Fruit fly (Drosophila melanogaster) whole organism, embryonic: ENCODE results near the gene CG11454.

Experiments
- Adf1 ChIP-seq: fragments of 200-800 bp; sonication (Bioruptor generic); IDR thresholded peaks from 2 replicates; pipeline ENCODE4 v1.3.6; 2022; ENCODE audit warnings: missing biosample characterization, missing genetic modification characterization
- CG11085 ChIP-seq: fragments of 200-800 bp; sonication (Bioruptor generic); IDR thresholded peaks from 2 replicates; pipeline ENCODE4 v1.3.6; 2022; ENCODE audit warnings: missing biosample characterization, missing genetic modification characterization
- CG12071 ChIP-seq: fragments of 200-800 bp; sonication (Bioruptor generic); optimal IDR thresholded peaks from 3 replicates; lab custom pipeline; 2018; ENCODE audit warnings: missing biosample characterization, mild to moderate bottlenecking, missing genetic modification characterization
- CG12299 ChIP-seq: fragments of 200-800 bp; sonication (Bioruptor generic); optimal IDR thresholded peaks from 2 replicates; lab custom pipeline; 2018; ENCODE audit warnings: missing biosample characterization, mild to moderate bottlenecking, missing genetic modification characterization
- CG1233 ChIP-seq: fragments of 200-800 bp; sonication (Bioruptor generic); optimal IDR thresholded peaks from 4 replicates; lab custom pipeline; 2018; ENCODE audit warnings: missing biosample characterization, mild to moderate bottlenecking, missing genetic modification characterization
- CG12942 ChIP-seq: fragments of 200-800 bp; sonication (Bioruptor generic); optimal IDR thresholded peaks from 3 replicates; lab custom pipeline; 2016; ENCODE audit warnings: missing biosample characterization, missing genetic modification characterization
- CG1647 ChIP-seq: fragments of 200-800 bp; sonication (Bioruptor generic); optimal IDR thresholded peaks from 3 replicates; lab custom pipeline; 2016; ENCODE audit warnings: missing biosample characterization, missing genetic modification characterization
- CG17802 ChIP-seq: fragments of 200-800 bp; sonication (Bioruptor generic); optimal IDR thresholded peaks from 2 replicates; lab custom pipeline; 2018; ENCODE audit warnings: missing biosample characterization, mild to moderate bottlenecking, missing genetic modification characterization, moderate library complexity
- CG17829 ChIP-seq: fragments of 200-800 bp; optimal IDR thresholded peaks from 2 replicates; lab custom pipeline; 2019; ENCODE audit warnings: missing biosample characterization, mild to moderate bottlenecking, missing genetic modification characterization, moderate library complexity
- CG1792 ChIP-seq: fragments of 200-800 bp; sonication (Bioruptor generic); optimal IDR thresholded peaks from 2 replicates; lab custom pipeline; 2016; ENCODE audit warnings: missing biosample characterization, missing genetic modification characterization
- CG18599 ChIP-seq: fragments of 200-800 bp; sonication (Bioruptor generic); optimal IDR thresholded peaks from 3 replicates; lab custom pipeline; 2017; ENCODE audit warnings: missing biosample characterization, missing genetic modification characterization, mild to moderate bottlenecking, moderate library complexity, missing genetic modification reagents
- CG31365 ChIP-seq: fragments of 200-800 bp; sonication (Bioruptor generic); optimal IDR thresholded peaks from 2 replicates; lab custom pipeline; 2018; ENCODE audit warnings: missing biosample characterization, mild to moderate bottlenecking, missing genetic modification characterization
- CG32532 ChIP-seq: fragments of 200-800 bp; sonication (Bioruptor generic); IDR thresholded peaks from 2 replicates; pipeline ENCODE4 v1.3.6; 2022; ENCODE audit warnings: missing biosample characterization, missing genetic modification characterization
- CG32772 ChIP-seq: fragments of 200-800 bp; sonication (Bioruptor generic); IDR thresholded peaks from 2 replicates; pipeline ENCODE4 v1.3.6; 2022; ENCODE audit warnings: missing biosample characterization, missing genetic modification characterization
- CG34376 ChIP-seq: fragments of 200-800 bp; sonication (Bioruptor generic); optimal IDR thresholded peaks from 2 replicates; lab custom pipeline; 2018; ENCODE audit warnings: missing biosample characterization, mild to moderate bottlenecking, missing genetic modification characterization
- CG4617 ChIP-seq: fragments of 200-800 bp; sonication (Bioruptor generic); optimal IDR thresholded peaks from 3 replicates; lab custom pipeline; 2016; ENCODE audit warnings: missing biosample characterization, missing genetic modification characterization, borderline replicate concordance
- CG6654 ChIP-seq: fragments of 200-800 bp; sonication (Bioruptor generic); optimal IDR thresholded peaks from 2 replicates; lab custom pipeline; 2017; ENCODE audit warnings: missing biosample characterization, mild to moderate bottlenecking, missing genetic modification characterization
- CG8478 ChIP-seq: fragments of >200 bp; optimal IDR thresholded peaks from 2 replicates; lab custom pipeline; 2018
- CG9609 ChIP-seq: fragments of 200-800 bp; sonication (Bioruptor generic); optimal IDR thresholded peaks from 3 replicates; lab custom pipeline; 2016; ENCODE audit warnings: missing biosample characterization, missing genetic modification characterization
- CG9797 ChIP-seq: fragments of 200-800 bp; sonication (Bioruptor generic); optimal IDR thresholded peaks from 3 replicates; lab custom pipeline; 2018; ENCODE audit warnings: missing biosample characterization, mild to moderate bottlenecking, missing genetic modification characterization
- CHES-1-like ChIP-seq: fragments of 200-800 bp; sonication (Bioruptor generic); optimal IDR thresholded peaks from 2 replicates; lab custom pipeline; 2016; ENCODE audit warnings: missing biosample characterization, missing genetic modification characterization
- CrebB ChIP-seq: fragments of 200-800 bp; sonication (Bioruptor generic); optimal IDR thresholded peaks from 3 replicates; lab custom pipeline; 2018; ENCODE audit warnings: missing biosample characterization, mild to moderate bottlenecking, missing genetic modification characterization
- Dll ChIP-seq: fragments of 200-800 bp; sonication (Bioruptor generic); IDR thresholded peaks from 4 replicates; pipeline ENCODE4 v1.3.6; 2022; ENCODE audit warnings: missing biosample characterization, missing genetic modification characterization; ENCODE audit not compliant: partially characterized antibody
- Drgx ChIP-seq: fragments of 200-800 bp; sonication (Bioruptor generic); IDR thresholded peaks from 2 replicates; pipeline ENCODE4 v1.3.6; 2022; ENCODE audit warnings: missing biosample characterization, missing genetic modification characterization
- Ets97D ChIP-seq: fragments of 200-800 bp; sonication (Bioruptor generic); optimal IDR thresholded peaks from 3 replicates; lab custom pipeline; 2016; ENCODE audit warnings: missing biosample characterization, missing genetic modification characterization
- Hmx ChIP-seq: fragments of 200-800 bp; sonication (Bioruptor generic); optimal IDR thresholded peaks from 2 replicates; lab custom pipeline; 2016; ENCODE audit warnings: missing biosample characterization, missing genetic modification characterization
- Jarid2 ChIP-seq: fragments of 200-800 bp; sonication (Bioruptor generic); optimal IDR thresholded peaks from 3 replicates; lab custom pipeline; 2017; ENCODE audit warnings: mild to moderate bottlenecking, missing biosample characterization, missing genetic modification reagents, missing genetic modification characterization
- MESR4 ChIP-seq: fragments of 200-800 bp; sonication (Bioruptor generic); optimal IDR thresholded peaks from 2 replicates; lab custom pipeline; 2018; ENCODE audit warnings: missing biosample characterization, mild to moderate bottlenecking, missing genetic modification characterization, moderate library complexity
- Mes4 ChIP-seq: fragments of 200-800 bp; sonication (Bioruptor generic); optimal IDR thresholded peaks from 2 replicates; lab custom pipeline; 2016; ENCODE audit warnings: missing biosample characterization, missing genetic modification characterization
- Mrtf ChIP-seq: fragments of 200-800 bp; sonication (Bioruptor generic); IDR thresholded peaks from 3 replicates; pipeline ENCODE4 v1.3.6; 2022; ENCODE audit warnings: missing biosample characterization, missing genetic modification characterization
- ash1 ChIP-seq: fragments of 200-800 bp; sonication (Bioruptor generic); optimal IDR thresholded peaks from 2 replicates; lab custom pipeline; 2018; ENCODE audit warnings: missing biosample characterization, mild to moderate bottlenecking, missing genetic modification characterization
- bigmax ChIP-seq: fragments of 200-800 bp; sonication (Bioruptor generic); optimal IDR thresholded peaks from 2 replicates; lab custom pipeline; 2018; ENCODE audit warnings: missing biosample characterization, mild to moderate bottlenecking, missing genetic modification characterization
- cato ChIP-seq: fragments of 200-800 bp; sonication (Bioruptor generic); optimal IDR thresholded peaks from 2 replicates; lab custom pipeline; 2016; ENCODE audit warnings: missing biosample characterization, missing genetic modification characterization, borderline replicate concordance
- fd64A ChIP-seq: fragments of 200-800 bp; sonication (Bioruptor generic); optimal IDR thresholded peaks from 3 replicates; lab custom pipeline; 2018; ENCODE audit warnings: missing biosample characterization, mild to moderate bottlenecking, missing genetic modification characterization
- gro ChIP-seq: fragments of 200-800 bp; sonication (Bioruptor generic); optimal IDR thresholded peaks from 2 replicates; lab custom pipeline; 2016; ENCODE audit warnings: missing biosample characterization, missing genetic modification characterization
- hb ChIP-seq: fragments of 200-800 bp; sonication (Bioruptor generic); IDR thresholded peaks from 3 replicates; pipeline ENCODE4 v1.3.6; 2022; ENCODE audit warnings: missing biosample characterization, missing genetic modification characterization; ENCODE audit not compliant: partially characterized antibody
- hkb ChIP-seq, 2 experiments: fragments of 200-800 bp in 1 of 2; fragments of >200 bp in 1 of 2; sonication (Bioruptor generic) in 1 of 2; IDR thresholded peaks in 1 of 2; optimal IDR thresholded peaks in 1 of 2; 2 replicates each; pipeline versions ENCODE4 v1.3.6 to Lab custom; 2017 to 2022; ENCODE audit warnings: missing biosample characterization in 1 of 2, missing genetic modification characterization in 1 of 2
- jigr1 ChIP-seq: fragments of 200-800 bp; sonication (Bioruptor generic); IDR thresholded peaks from 3 replicates; pipeline ENCODE4 v1.3.6; 2022; ENCODE audit warnings: missing biosample characterization, missing genetic modification characterization
- kni ChIP-seq: fragments of 200-800 bp; sonication (Bioruptor generic); optimal IDR thresholded peaks from 3 replicates; lab custom pipeline; 2017; ENCODE audit warnings: mild to moderate bottlenecking, missing biosample characterization, missing genetic modification reagents, missing genetic modification characterization
- onecut ChIP-seq: fragments of 200-800 bp; sonication (Bioruptor generic); IDR thresholded peaks from 2 replicates; pipeline ENCODE4 v1.3.6; 2022; ENCODE audit warnings: missing biosample characterization, missing genetic modification characterization
- pfk ChIP-seq: fragments of 200-800 bp; sonication (Bioruptor generic); optimal IDR thresholded peaks from 2 replicates; lab custom pipeline; 2018; ENCODE audit warnings: missing biosample characterization, mild to moderate bottlenecking, missing genetic modification characterization, moderate library complexity
- pnt ChIP-seq: fragments of 200-800 bp; sonication (Bioruptor generic); optimal IDR thresholded peaks from 3 replicates; lab custom pipeline; 2016; ENCODE audit warnings: missing biosample characterization, missing genetic modification characterization
- sr ChIP-seq: fragments of 200-800 bp; sonication (Bioruptor generic); IDR thresholded peaks from 3 replicates; pipeline ENCODE4 v1.3.6; 2022; ENCODE audit warnings: missing biosample characterization, missing genetic modification characterization
- ssp ChIP-seq: fragments of 200-800 bp; sonication (Bioruptor generic); IDR thresholded peaks from 2 replicates; pipeline ENCODE4 v1.3.6; 2022; ENCODE audit warnings: missing biosample characterization, missing genetic modification characterization
- stc ChIP-seq: fragments of 200-800 bp; sonication (Bioruptor generic); IDR thresholded peaks from 2 replicates; pipeline ENCODE4 v1.3.6; 2022; ENCODE audit warnings: missing biosample characterization, missing genetic modification characterization
- stwl ChIP-seq: fragments of 200-800 bp; sonication (Bioruptor generic); optimal IDR thresholded peaks from 3 replicates; lab custom pipeline; 2018; ENCODE audit warnings: missing biosample characterization, mild to moderate bottlenecking, missing genetic modification characterization, moderate library complexity
- tll ChIP-seq, 2 experiments: fragments of 200-800 bp in 1 of 2; fragments of >200 bp in 1 of 2; sonication (Bioruptor generic) in 1 of 2; optimal IDR thresholded peaks; 2 replicates each; lab custom pipeline; 2017 to 2019; ENCODE audit warnings: missing biosample characterization in 2 of 2, missing genetic modification characterization in 2 of 2, mild to moderate bottlenecking in 1 of 2, moderate library complexity in 1 of 2
- trh ChIP-seq: fragments of 200-800 bp; sonication (Bioruptor generic); optimal IDR thresholded peaks from 2 replicates; lab custom pipeline; 2016; ENCODE audit warnings: missing biosample characterization, missing genetic modification characterization
- wdn ChIP-seq: fragments of 200-800 bp; sonication (Bioruptor generic); IDR thresholded peaks from 2 replicates; pipeline ENCODE4 v1.3.6; 2022; ENCODE audit warnings: missing biosample characterization, missing genetic modification characterization
- z ChIP-seq: fragments of 200-800 bp; sonication (Bioruptor generic); IDR thresholded peaks from 3 replicates; pipeline ENCODE4 v1.3.6; 2022; ENCODE audit warnings: missing biosample characterization, missing genetic modification characterization
- zen ChIP-seq: fragments of 200-800 bp; sonication (Bioruptor generic); optimal IDR thresholded peaks from 3 replicates; lab custom pipeline; 2018; ENCODE audit warnings: missing biosample characterization, mild to moderate bottlenecking, missing genetic modification characterization, moderate library complexity

Gene CG11454

dm6 chr2L:155215-155712, 12.1 kb downstream of the CG11454 start, which contains the start of gene Pus10 (continued):
- TF ChIP-seq gro (GFP tag; lab: Kevin White, UChicago) (peak; percentile 17), CG32532 (GFP tag; lab: Robert Waterston, UW) (no peak), CG6654 (GFP tag; lab: Kevin White, UChicago) (no peak), CG1792 (GFP tag; lab: Kevin White, UChicago) (no peak), cato (GFP tag; lab: Kevin White, UChicago) (no peak), Dll (GFP tag; lab: Robert Waterston, UW) (no peak), CG9609 (GFP tag; lab: Kevin White, UChicago) (no peak), pfk (GFP tag; lab: Kevin White, UChicago) (no peak), CG1647 (GFP tag; lab: Kevin White, UChicago) (no peak), kni (GFP tag; lab: Kevin White, UChicago) (no peak), CG12071 (GFP tag; lab: Kevin White, UChicago) (no peak), CG31365 (no peak), Hmx (GFP tag; lab: Kevin White, UChicago) (no peak), CG1233 (GFP tag; lab: Kevin White, UChicago) (no peak), CG17829 (no peak), z (GFP tag; lab: Robert Waterston, UW) (no peak), Ets97D (GFP tag; lab: Kevin White, UChicago) (peak; percentile 27), CG8478 (no peak), CHES-1-like (GFP tag; lab: Kevin White, UChicago) (peak; percentile 38), zen (tag; lab: Kevin White, UChicago) (no peak), CG12942 (GFP tag; lab: Kevin White, UChicago) (no peak), Mes4 (GFP tag; lab: Kevin White, UChicago) (no peak), trh (GFP tag; lab: Kevin White, UChicago) (no peak), wdn (GFP tag; lab: Robert Waterston, UW) (no peak), Adf1 (GFP tag; lab: Robert Waterston, UW) (no peak), CG4617 (no peak), tll (GFP tag; optimal IDR thresholded peaks at IDR 0.05; lab: Kevin White, UChicago) (no peak), hkb (optimal IDR thresholded peaks at IDR 0.05; lab: Kevin White, UChicago) (no peak), hkb (GFP tag; IDR thresholded peaks at IDR 0.05; lab: Robert Waterston, UW) (no peak), jigr1 (GFP tag; lab: Robert Waterston, UW) (no peak), ash1 (GFP tag; lab: Kevin White, UChicago) (no peak), hb (GFP tag; lab: Robert Waterston, UW) (no peak), onecut (GFP tag; lab: Robert Waterston, UW) (peak; percentile 14; the same call in 1 of the 2 replicates), stwl (tag; lab: Kevin White, UChicago) (peak; percentile 64), CG11085 (no peak), MESR4 (GFP tag; lab: Kevin White, UChicago) (peak; percentile 81), sr (no peak), CG12299 (tag; lab: Kevin White, UChicago) (no peak), CG34376 (GFP tag; lab: Kevin White, UChicago) (no peak), CrebB (tag; lab: Kevin White, UChicago) (peak; percentile 15), fd64A (GFP tag; lab: Kevin White, UChicago) (no peak), Jarid2 (GFP tag; lab: Kevin White, UChicago) (no peak), CG9797 (GFP tag; lab: Kevin White, UChicago) (no peak), Drgx (no peak), bigmax (no peak), stc (no peak), Mrtf (GFP tag; lab: Robert Waterston, UW) (no peak), CG32772 (GFP tag; lab: Robert Waterston, UW) (no peak), ssp (no peak), CG18599 (GFP tag; lab: Kevin White, UChicago) (no peak), pnt (no peak), CG17802 (tag; lab: Kevin White, UChicago) (no peak)
